Fruit fly (Drosophila melanogaster): ENCODE data around the gene CG1394.
A peak's percentile ranks its signal among the peaks of the same experiment; 100 is the strongest.

Gene CG1394

dm6 chrX:11135840-11136586 is 34.5 kb downstream of the CG1394 start (continued):
- TF ChIP-seq CG7786 (GFP tag; optimal IDR thresholded peaks at IDR 0.05) (no peak), Meics (GFP tag; optimal IDR thresholded peaks at IDR 0.05) (no peak), Ptx1 (GFP tag; IDR thresholded peaks at IDR 0.05) (no peak), CG11504 (tag; optimal IDR thresholded peaks at IDR 0.05) (no peak), Tbp (GFP tag; optimal IDR thresholded peaks at IDR 0.05) (no peak), CG16863 (GFP tag; optimal IDR thresholded peaks at IDR 0.05) (peak; percentile 10), h (optimal IDR thresholded peaks at IDR 0.05) (no peak), CG18764 (GFP tag; optimal IDR thresholded peaks at IDR 0.05) (no peak), CG30431 (GFP tag; optimal IDR thresholded peaks at IDR 0.05) (no peak), CG8765 (GFP tag; IDR thresholded peaks at IDR 0.05) (no peak), maf-S (GFP tag; optimal IDR thresholded peaks at IDR 0.05) (no peak), PHDP (tag; optimal IDR thresholded peaks at IDR 0.05) (no peak), ase (GFP tag; IDR thresholded peaks at IDR 0.05) (no peak), nau (GFP tag; optimal IDR thresholded peaks at IDR 0.05) (no peak), CG18476 (GFP tag; optimal IDR thresholded peaks at IDR 0.05) (no peak), slou (GFP tag; optimal IDR thresholded peaks at IDR 0.05) (no peak), ftz-f1 (GFP tag; optimal IDR thresholded peaks at IDR 0.05) (peak; percentile 85), CG2202 (tag; optimal IDR thresholded peaks at IDR 0.05) (no peak), CG32532 (GFP tag; IDR thresholded peaks at IDR 0.05) (no peak), CG30020 (tag; optimal IDR thresholded peaks at IDR 0.05) (peak; percentile 3), jumu (GFP tag; optimal IDR thresholded peaks at IDR 0.05) (peak; percentile 23), Aef1 (GFP tag; IDR thresholded peaks at IDR 0.05) (peak; percentile 31; the same call in 2 of the 3 replicates), emc (GFP tag; optimal IDR thresholded peaks at IDR 0.05) (no peak), H2.0 (GFP tag; IDR thresholded peaks at IDR 0.05) (0 out of 2 replicates have a peak, but pooled peaks have one; percentile 12), CG10274 (GFP tag; optimal IDR thresholded peaks at IDR 0.05) (no peak), gro (GFP tag; optimal IDR thresholded peaks at IDR 0.05) (no peak), CG8290 (GFP tag; optimal IDR thresholded peaks at IDR 0.05) (peak; percentile 16), CG8290 (tag; optimal IDR thresholded peaks at IDR 0.05) (no peak), TFAM (GFP tag; optimal IDR thresholded peaks at IDR 0.05) (no peak), CG31365 (tag; optimal IDR thresholded peaks at IDR 0.05) (peak; percentile 93), CG8478 (optimal IDR thresholded peaks at IDR 0.05) (peak; percentile 89), vnd (GFP tag; IDR thresholded peaks at IDR 0.05; ENCODE audit: partially characterized antibody) (no peak), Elba2 (GFP tag; optimal IDR thresholded peaks at IDR 0.05) (no peak), phol (tag; optimal IDR thresholded peaks at IDR 0.05) (peak; percentile 18)

- TF ChIP-seq Atf3 (GFP tag; optimal IDR thresholded peaks at IDR 0.05), result no peak
- no peak for TF ChIP-seq Hey (tag; optimal IDR thresholded peaks at IDR 0.05)
- TF ChIP-seq Ets97D (GFP tag; optimal IDR thresholded peaks at IDR 0.05), result no peak
- TF ChIP-seq Ssrp (tag; optimal IDR thresholded peaks at IDR 0.05), result no peak
- no peak for TF ChIP-seq Atf-2 (GFP tag; optimal IDR thresholded peaks at IDR 0.05)
- TF ChIP-seq CG34376 (GFP tag; optimal IDR thresholded peaks at IDR 0.05), result no peak
- no peak for TF ChIP-seq CG5953 (GFP tag; IDR thresholded peaks at IDR 0.05)
- TF ChIP-seq CG14860 (GFP tag; IDR thresholded peaks at IDR 0.05; ENCODE audit: partially characterized antibody), result no peak
- TF ChIP-seq Hand (GFP tag; optimal IDR thresholded peaks at IDR 0.05), result no peak
- no peak for TF ChIP-seq CG4328 (GFP tag; optimal IDR thresholded peaks at IDR 0.05)
- no peak for TF ChIP-seq Aef1 (GFP tag; IDR thresholded peaks at IDR 0.05)
Observed at dm6 chrX:11132312-11132711, 38.2 kb downstream of the CG1394 start, which contains the start of gene CG44385. TSS of gene CG44385 (minus strand) at chrX:11132412.
